Worm (Caenorhabditis elegans): Measurements from ENCODE around the gene C54F6.6.

- TF ChIP-seq ctbp-1 (GFP tag; IDR thresholded peaks at IDR 0.05) (no peak), daf-19 (GFP tag; conservative IDR thresholded peaks at IDR 0.05) (no peak), aly-2 (tag; optimal IDR thresholded peaks at IDR 0.05) (no peak), F49E8.2 (tag; optimal IDR thresholded peaks at IDR 0.05; ENCODE audit: borderline replicate concordance) (no peak), T20F7.1 (GFP tag; optimal IDR thresholded peaks at IDR 0.05) (no peak)
Observed at ce11 chrV:7551821-7552220, 28.3 kb downstream of the C54F6.6 start, which contains the start of gene F19F10.3.
